Fruit fly (Drosophila melanogaster) whole organism, adult: ENCODE data around the gene Muc91C.

Source experiments
- CG11617 ChIP-seq: fragments of 200-800 bp; sonication (Bioruptor generic); optimal IDR thresholded peaks from 2 replicates; lab custom pipeline; 2017; ENCODE audit warnings: mild to moderate bottlenecking, missing biosample characterization, missing genetic modification reagents, missing genetic modification characterization
- CG14711 ChIP-seq: fragments of 200-800 bp; sonication (Bioruptor generic); optimal IDR thresholded peaks from 2 replicates; lab custom pipeline; 2018; ENCODE audit warnings: missing biosample characterization, mild to moderate bottlenecking, missing genetic modification characterization, moderate library complexity
- pad ChIP-seq: fragments of 200-800 bp; sonication (Bioruptor generic); optimal IDR thresholded peaks from 3 replicates; lab custom pipeline; 2017; ENCODE audit warnings: missing biosample characterization, missing genetic modification characterization, mild to moderate bottlenecking, moderate library complexity, missing genetic modification reagents
- tj ChIP-seq: fragments of 200-800 bp; sonication (Bioruptor generic); optimal IDR thresholded peaks from 3 replicates; lab custom pipeline; 2017; ENCODE audit warnings: missing biosample characterization, mild to moderate bottlenecking, missing genetic modification characterization, moderate library complexity

dm6 chr3R:18726334-18726733 lies 33.8 kb upstream of the Muc91C start, which contains the start of gene CG7714:
- no peak for TF ChIP-seq pad (GFP tag; lab: Kevin White, UChicago)
- no peak for TF ChIP-seq CG14711 (tag; lab: Kevin White, UChicago)
- TF ChIP-seq CG11617 (GFP tag; lab: Kevin White, UChicago), result no peak
- TF ChIP-seq tj (GFP tag; lab: Kevin White, UChicago), result no peak
